Worm (Caenorhabditis elegans) whole organism, L1 larva: ENCODE measurements around the gene eef-1A.1.

Experiments used
- C04F5.9 ChIP-seq: sonication (generic microtip); optimal IDR thresholded peaks from 2 replicates; lab custom pipeline; 2016; ENCODE audit warnings: missing genetic modification characterization, missing compliant biosample characterization
- Y116A8C.19 ChIP-seq: sonication (generic microtip); optimal IDR thresholded peaks from 2 replicates; lab custom pipeline; 2016; ENCODE audit warnings: missing compliant biosample characterization, missing genetic modification characterization, borderline replicate concordance
- alr-1 ChIP-seq: fragments of 200-800 bp; sonication (Bioruptor generic); optimal IDR thresholded peaks from 2 replicates; lab custom pipeline; 2018; ENCODE audit warnings: borderline replicate concordance, mild to moderate bottlenecking, missing genetic modification characterization, missing compliant biosample characterization
- aly-2 ChIP-seq: fragments of 150-350 bp; optimal IDR thresholded peaks from 2 replicates; lab custom pipeline; 2014; ENCODE audit warnings: missing biosample characterization, missing genetic modification characterization
- ama-1 ChIP-seq: fragments of 150-350 bp; optimal IDR thresholded peaks from 2 replicates; lab custom pipeline; 2014
- blmp-1 ChIP-seq: fragments of 150-350 bp; optimal IDR thresholded peaks from 2 replicates; lab custom pipeline; 2014; ENCODE audit warnings: missing biosample characterization, missing genetic modification characterization
- ceh-63 ChIP-seq: fragments of 200-800 bp; sonication (Bioruptor generic); optimal IDR thresholded peaks from 2 replicates; lab custom pipeline; 2018; ENCODE audit warnings: mild to moderate bottlenecking, missing genetic modification characterization, missing compliant biosample characterization
- ceh-82 ChIP-seq, 3 experiments: fragments of 150-350 bp in 1 of 3; sonication (generic microtip) in 2 of 3; optimal IDR thresholded peaks; 2 replicates each; lab custom pipeline; 2014 to 2017; ENCODE audit warnings: missing biosample characterization in 3 of 3, missing genetic modification characterization in 3 of 3
- ces-1 ChIP-seq: fragments of 150-350 bp; optimal IDR thresholded peaks from 2 replicates; lab custom pipeline; 2014; ENCODE audit warnings: missing biosample characterization, missing genetic modification reagents, missing genetic modification characterization
- dpl-1 ChIP-seq, 3 experiments: fragments of 150-350 bp in 2 of 3; sonication (generic microtip) in 1 of 3; optimal IDR thresholded peaks; 2 replicates each; lab custom pipeline; 2014 to 2017; ENCODE audit warnings: missing biosample characterization in 3 of 3, missing genetic modification characterization in 3 of 3, missing genetic modification reagents in 3 of 3
- dsc-1 ChIP-seq: sonication (generic microtip); optimal IDR thresholded peaks from 2 replicates; lab custom pipeline; 2016; ENCODE audit warnings: mild to moderate bottlenecking, missing genetic modification characterization, missing compliant biosample characterization
- efl-1 ChIP-seq, 4 experiments: fragments of 150-350 bp; optimal IDR thresholded peaks in 3 of 4; peaks in 1 of 4; 1 replicate in 1 of 4; 2 replicates in 3 of 4; lab custom pipeline; 2014; ENCODE audit warnings: missing biosample characterization in 2 of 4, missing genetic modification characterization in 2 of 4, missing genetic modification reagents in 2 of 4
- efl-3 ChIP-seq: fragments of 200-800 bp; sonication (Bioruptor generic); optimal IDR thresholded peaks from 2 replicates; lab custom pipeline; 2018; ENCODE audit warnings: mild to moderate bottlenecking, missing genetic modification characterization, missing compliant biosample characterization
- egl-13 ChIP-seq: sonication (generic microtip); optimal IDR thresholded peaks from 2 replicates; lab custom pipeline; 2016; ENCODE audit warnings: missing genotype, missing genetic modification reagents, missing genetic modification characterization, missing compliant biosample characterization
- egl-27 ChIP-seq, 2 experiments: fragments of 150-350 bp in 1 of 2; sonication (generic microtip); optimal IDR thresholded peaks; 3 replicates each; lab custom pipeline; 2017 to 2018; ENCODE audit warnings: missing biosample characterization in 2 of 2, missing genetic modification characterization in 2 of 2, missing genetic modification reagents in 2 of 2
- fkh-4 ChIP-seq: sonication (generic microtip); optimal IDR thresholded peaks from 2 replicates; lab custom pipeline; 2016; ENCODE audit warnings: missing compliant biosample characterization, missing genetic modification characterization, borderline replicate concordance
- fkh-8 ChIP-seq: sonication (generic microtip); optimal IDR thresholded peaks from 2 replicates; lab custom pipeline; 2016; ENCODE audit warnings: mild to moderate bottlenecking, missing genetic modification characterization, missing compliant biosample characterization
- fos-1 ChIP-seq: fragments of 150-350 bp; optimal IDR thresholded peaks from 2 replicates; lab custom pipeline; 2014; ENCODE audit warnings: missing biosample characterization, missing genetic modification characterization
- grh-1 ChIP-seq: fragments of 200-800 bp; sonication (Bioruptor generic); IDR thresholded peaks from 2 replicates; pipeline ENCODE4 v1.3.6; 2022; ENCODE audit warnings: missing genetic modification reagents, missing genetic modification characterization, missing compliant biosample characterization
- hlh-4 ChIP-seq: sonication (generic microtip); optimal IDR thresholded peaks from 2 replicates; lab custom pipeline; 2016; ENCODE audit warnings: mild to moderate bottlenecking, missing genetic modification characterization, missing compliant biosample characterization
- hpl-2 ChIP-seq: fragments of 150-350 bp; optimal IDR thresholded peaks from 2 replicates; lab custom pipeline; 2014; ENCODE audit warnings: missing biosample characterization, missing genetic modification reagents, missing genetic modification characterization
- lin-39 ChIP-seq: fragments of 150-350 bp; optimal IDR thresholded peaks from 2 replicates; lab custom pipeline; 2014; ENCODE audit warnings: missing biosample characterization, missing genetic modification reagents, missing genetic modification characterization
- lsy-2 ChIP-seq, 2 experiments: fragments of 150-350 bp; optimal IDR thresholded peaks; 2 replicates each; lab custom pipeline; 2014; ENCODE audit warnings: missing biosample characterization in 2 of 2, missing genetic modification characterization in 2 of 2
- mdl-1 ChIP-seq, 2 experiments: fragments of 150-350 bp; optimal IDR thresholded peaks; 2 replicates each; lab custom pipeline; 2014 to 2017; ENCODE audit warnings: missing biosample characterization in 2 of 2, missing genetic modification characterization in 2 of 2, inconsistent platforms in 1 of 2
- nhr-11 ChIP-seq: fragments of 150-350 bp; optimal IDR thresholded peaks from 2 replicates; lab custom pipeline; 2014; ENCODE audit warnings: missing biosample characterization, missing genetic modification characterization
- nhr-19 ChIP-seq: fragments of 200-800 bp; sonication (Bioruptor generic); conservative IDR thresholded peaks from 2 replicates; pipeline ENCODE4 v1.3.6; 2022; ENCODE audit warnings: missing genetic modification characterization, missing compliant biosample characterization
- nhr-71 ChIP-seq: sonication (generic microtip); optimal IDR thresholded peaks from 2 replicates; lab custom pipeline; 2016; ENCODE audit warnings: mild to moderate bottlenecking, missing genetic modification characterization, moderate library complexity, missing compliant biosample characterization
- nhr-76 ChIP-seq: sonication (generic microtip); optimal IDR thresholded peaks from 2 replicates; lab custom pipeline; 2017; ENCODE audit warnings: missing biosample characterization, missing genetic modification characterization
- nhr-84 ChIP-seq: sonication (generic microtip); optimal IDR thresholded peaks from 2 replicates; lab custom pipeline; 2017; ENCODE audit warnings: missing biosample characterization, missing genetic modification characterization
- nhr-85 ChIP-seq: sonication (generic microtip); peaks from one replicate; lab custom pipeline; 2016; ENCODE audit warnings: missing genetic modification characterization, inconsistent platforms, missing compliant biosample characterization
- pax-3 ChIP-seq: fragments of 200-800 bp; sonication (Bioruptor generic); optimal IDR thresholded peaks from 2 replicates; lab custom pipeline; 2018; ENCODE audit warnings: mild to moderate bottlenecking, missing genetic modification characterization, moderate library complexity, missing compliant biosample characterization
- rnt-1 ChIP-seq: sonication (generic microtip); optimal IDR thresholded peaks from 2 replicates; lab custom pipeline; 2016; ENCODE audit warnings: mild to moderate bottlenecking, missing genetic modification characterization, moderate library complexity, missing compliant biosample characterization
- snu-23 ChIP-seq: sonication (generic microtip); optimal IDR thresholded peaks from 2 replicates; lab custom pipeline; 2016; ENCODE audit warnings: missing genetic modification characterization, missing compliant biosample characterization
- sox-4 ChIP-seq: sonication (generic microtip); optimal IDR thresholded peaks from 2 replicates; lab custom pipeline; 2016; ENCODE audit warnings: missing genetic modification characterization, missing compliant biosample characterization
- sup-37 ChIP-seq: fragments of 200-800 bp; sonication (Bioruptor generic); optimal IDR thresholded peaks from 2 replicates; lab custom pipeline; 2018; ENCODE audit warnings: mild to moderate bottlenecking, missing genetic modification characterization, missing compliant biosample characterization
- swsn-7 ChIP-seq: sonication (generic microtip); optimal IDR thresholded peaks from 2 replicates; lab custom pipeline; 2016; ENCODE audit warnings: missing genetic modification characterization, missing compliant biosample characterization
- tlp-1 ChIP-seq: fragments of 150-350 bp; optimal IDR thresholded peaks from 2 replicates; lab custom pipeline; 2014; ENCODE audit warnings: missing biosample characterization, missing genetic modification characterization
- unc-86 ChIP-seq: sonication (generic microtip); optimal IDR thresholded peaks from 2 replicates; lab custom pipeline; 2016; ENCODE audit warnings: missing genetic modification characterization, missing compliant biosample characterization
- zag-1 ChIP-seq: fragments of 150-350 bp; optimal IDR thresholded peaks from 2 replicates; lab custom pipeline; 2014; ENCODE audit warnings: missing biosample characterization, missing genetic modification characterization
- ztf-11 ChIP-seq, 2 experiments: sonication (generic microtip); optimal IDR thresholded peaks; 2 replicates each; lab custom pipeline; 2016 to 2017; ENCODE audit warnings: missing genetic modification characterization in 2 of 2, missing biosample characterization in 1 of 2, missing compliant biosample characterization in 1 of 2
- ztf-4 ChIP-seq: fragments of 150-350 bp; optimal IDR thresholded peaks from 2 replicates; lab custom pipeline; 2014; ENCODE audit warnings: missing biosample characterization, missing genetic modification characterization

Gene eef-1A.1

DNA sequence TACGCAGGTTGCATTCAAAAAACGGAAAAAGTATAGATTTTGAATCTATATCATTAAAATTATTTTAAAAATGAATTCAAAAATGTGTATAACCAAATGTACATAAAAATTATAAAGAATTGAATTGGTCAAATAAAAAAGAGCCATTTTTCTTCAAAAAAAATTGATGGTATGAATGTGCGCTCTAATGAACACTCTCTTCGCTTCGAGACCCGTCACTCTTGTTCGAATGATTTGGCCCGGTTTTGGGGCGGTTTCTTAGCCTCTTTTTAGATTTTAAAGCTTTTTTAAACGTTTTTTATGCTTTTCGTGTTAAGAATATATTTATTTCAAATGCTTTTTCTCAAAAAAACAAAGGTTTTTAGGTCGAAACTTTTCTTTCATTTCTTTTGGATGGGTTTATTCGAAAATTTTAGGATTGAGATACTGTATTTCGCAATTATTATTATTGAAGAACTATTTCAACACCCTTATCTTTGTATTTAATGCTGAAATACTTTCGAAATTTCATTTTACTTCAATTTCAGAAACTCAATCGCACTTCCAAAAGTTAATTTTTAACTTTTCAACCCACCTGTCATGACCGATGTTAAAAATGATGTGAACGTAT lies 41.8 kb downstream of the eef-1A.1 start, which contains the start of gene inf-1 (continued):
- TF ChIP-seq efl-1 (optimal IDR thresholded peaks at IDR 0.05; lab: Kevin White, UChicago) (peak; percentile 63), efl-1 (GFP tag; optimal IDR thresholded peaks at IDR 0.05 in 1 of 2; lab: Kevin White, UChicago) (peak; percentile 70 to 91), Y116A8C.19 (tag; lab: Kevin White, UChicago) (no peak), nhr-19 (GFP tag; lab: Robert Waterston, UW) (no peak), aly-2 (tag; lab: Kevin White, UChicago) (no peak), ceh-63 (GFP tag; lab: Kevin White, UChicago) (no peak), tlp-1 (tag; lab: Kevin White, UChicago) (no peak), ces-1 (no peak), zag-1 (tag; lab: Kevin White, UChicago) (no peak), fkh-4 (tag; lab: Kevin White, UChicago) (no peak), rnt-1 (tag; lab: Kevin White, UChicago) (peak; percentile 29), unc-86 (tag; lab: Kevin White, UChicago) (no peak), ztf-4 (tag; lab: Kevin White, UChicago) (no peak), sox-4 (tag; lab: Kevin White, UChicago) (no peak), fos-1 (tag; lab: Kevin White, UChicago) (no peak), dpl-1 (GFP tag; optimal IDR thresholded peaks at IDR 0.05; lab: Kevin White, UChicago) (peak; percentile 41 to 77 (median 61)), swsn-7 (tag; lab: Kevin White, UChicago) (peak; percentile 26), egl-13 (tag; lab: Kevin White, UChicago) (no peak), nhr-11 (tag; lab: Kevin White, UChicago) (no peak), lin-39 (tag; lab: Kevin White, UChicago) (no peak), pax-3 (no peak), dsc-1 (tag; lab: Kevin White, UChicago) (no peak), fkh-8 (tag; lab: Kevin White, UChicago) (peak; percentile 14), C04F5.9 (no peak), mdl-1 (tag; optimal IDR thresholded peaks at IDR 0.05; lab: Kevin White, UChicago) (no peak), nhr-84 (tag; lab: Kevin White, UChicago) (no peak), lsy-2 (tag; optimal IDR thresholded peaks at IDR 0.05; lab: Kevin White, UChicago) (peak; percentile 67 to 88), ceh-82 (tag; optimal IDR thresholded peaks at IDR 0.05; lab: Kevin White, UChicago) (peak in 1 of 3 experiments; percentile 40), alr-1 (tag; lab: Kevin White, UChicago) (no peak), blmp-1 (tag; lab: Kevin White, UChicago) (no peak), nhr-85 (peak; percentile 57), sup-37 (no peak), ztf-11 (tag; optimal IDR thresholded peaks at IDR 0.05; lab: Kevin White, UChicago) (no peak), nhr-76 (tag; lab: Kevin White, UChicago) (no peak), efl-3 (no peak), hpl-2 (GFP tag; lab: Kevin White, UChicago) (no peak)

ce11 chrIII:6928725-6929124 lies 42.8 kb downstream of the eef-1A.1 start, which contains the start of gene flap-1:
Gene flap-1 (minus strand): TSS chrIII:6928825.
- TF ChIP-seq nhr-71 (no peak), hlh-4 (tag; lab: Kevin White, UChicago) (no peak), grh-1 (GFP tag; lab: Robert Waterston, UW) (no peak), snu-23 (GFP tag; lab: Kevin White, UChicago) (no peak), nhr-76 (tag; lab: Kevin White, UChicago) (no peak), ama-1 (lab: Kevin White, UChicago) (no peak), pax-3 (no peak), ceh-82 (tag; optimal IDR thresholded peaks at IDR 0.05; lab: Kevin White, UChicago) (no peak), lsy-2 (tag; optimal IDR thresholded peaks at IDR 0.05; lab: Kevin White, UChicago) (no peak), fkh-8 (tag; lab: Kevin White, UChicago) (no peak), sox-4 (tag; lab: Kevin White, UChicago) (no peak), egl-27 (tag; optimal IDR thresholded peaks at IDR 0.05; lab: Kevin White, UChicago) (no peak), alr-1 (tag; lab: Kevin White, UChicago) (no peak)
